Worm (Caenorhabditis elegans) whole organism, L1 larva: ENCODE results near the gene Y42H9AR.2.
"Not testable (repeated sequence)": the region's sequence is repeated elsewhere in the genome, so short reads cannot be mapped to it uniquely, and the experiment has no call there.

Experiments
- fkh-10 ChIP-seq: sonication (generic microtip); optimal IDR thresholded peaks from 2 replicates; lab custom pipeline; 2017; ENCODE audit warnings: missing biosample characterization, missing genetic modification reagents, missing genetic modification characterization
- nhr-84 ChIP-seq: sonication (generic microtip); optimal IDR thresholded peaks from 2 replicates; lab custom pipeline; 2017; ENCODE audit warnings: missing biosample characterization, missing genetic modification characterization
- pqm-1 ChIP-seq: sonication (generic microtip); optimal IDR thresholded peaks from 3 replicates; lab custom pipeline; 2017; ENCODE audit warnings: missing biosample characterization, missing genetic modification characterization

ce11 chrIV:8073660-8074059 lies 26.0 kb upstream of the Y42H9AR.2 start:
- TF ChIP-seq pqm-1 (tag; lab: Kevin White, UChicago); fkh-10 (GFP tag; lab: Kevin White, UChicago); nhr-84 (tag; lab: Kevin White, UChicago): not testable (repeated sequence)
